Worm (Caenorhabditis elegans): ENCODE results near the gene cnc-4.

ce11 chrV:1494469-1494868, 47.5 kb downstream of the cnc-4 start, which contains the start of gene spig-7:
- TF ChIP-seq ceh-9 (tag; optimal IDR thresholded peaks at IDR 0.05) = no peak
- TF ChIP-seq elt-2 (tag; optimal IDR thresholded peaks at IDR 0.05) = no peak
- TF ChIP-seq pros-1 (tag; optimal IDR thresholded peaks at IDR 0.05) = no peak
- no peak for TF ChIP-seq pqm-1 (tag; optimal IDR thresholded peaks at IDR 0.05)
- no peak for TF ChIP-seq nfya-1 (tag; optimal IDR thresholded peaks at IDR 0.05)
- TF ChIP-seq ttx-3 (tag; optimal IDR thresholded peaks at IDR 0.05) = no peak
- TF ChIP-seq tbx-2 (tag; optimal IDR thresholded peaks at IDR 0.05) = no peak
- no peak for TF ChIP-seq fkh-6 (tag; optimal IDR thresholded peaks at IDR 0.05)
